Worm (Caenorhabditis elegans) whole organism, mixed stage, embryonic: ENCODE data around the gene daam-1.

Source experiments
- M03D4.4 ChIP-seq: sonication (generic microtip); optimal IDR thresholded peaks from 2 replicates; lab custom pipeline; 2017; ENCODE audit warnings: mild to moderate bottlenecking, missing genetic modification characterization, missing compliant biosample characterization
- bed-3 ChIP-seq: fragments of 200-800 bp; sonication (Bioruptor generic); optimal IDR thresholded peaks from 3 replicates; lab custom pipeline; 2018; ENCODE audit warnings: mild to moderate bottlenecking, missing genetic modification characterization, moderate library complexity, missing compliant biosample characterization
- blmp-1 ChIP-seq: fragments of 150-350 bp; optimal IDR thresholded peaks from 2 replicates; lab custom pipeline; 2014; ENCODE audit warnings: missing biosample characterization, missing genetic modification characterization
- ceh-39 ChIP-seq: fragments of 150-350 bp; optimal IDR thresholded peaks from 2 replicates; lab custom pipeline; 2014; ENCODE audit warnings: missing biosample characterization, missing genetic modification characterization
- ceh-43 ChIP-seq: fragments of 200-800 bp; sonication (Bioruptor generic); optimal IDR thresholded peaks from 2 replicates; lab custom pipeline; 2018; ENCODE audit warnings: mild to moderate bottlenecking, missing genetic modification characterization, moderate library complexity, missing compliant biosample characterization
- ceh-83 ChIP-seq: fragments of 200-800 bp; sonication (Bioruptor generic); optimal IDR thresholded peaks from 2 replicates; lab custom pipeline; 2018; ENCODE audit warnings: mild to moderate bottlenecking, missing genetic modification characterization, missing compliant biosample characterization
- ces-1 ChIP-seq: fragments of 150-350 bp; optimal IDR thresholded peaks from 2 replicates; lab custom pipeline; 2014; ENCODE audit warnings: missing biosample characterization, missing genetic modification reagents, missing genetic modification characterization
- cnd-1 ChIP-seq: fragments of 200-800 bp; sonication (Bioruptor generic); optimal IDR thresholded peaks from 2 replicates; lab custom pipeline; 2018; ENCODE audit warnings: mild to moderate bottlenecking, missing genetic modification characterization, missing compliant biosample characterization
- drap-1 ChIP-seq: fragments of 200-800 bp; sonication (Bioruptor generic); optimal IDR thresholded peaks from 3 replicates; lab custom pipeline; 2018; ENCODE audit warnings: mild to moderate bottlenecking, missing genetic modification characterization, missing compliant biosample characterization
- elt-1 ChIP-seq: sonication (generic microtip); optimal IDR thresholded peaks from 2 replicates; lab custom pipeline; 2017; ENCODE audit warnings: missing genetic modification characterization, mild to moderate bottlenecking, missing compliant biosample characterization, antibody characterized with exemption, moderate library complexity, borderline replicate concordance; ENCODE audit not compliant: insufficient read depth
- elt-3 ChIP-seq: fragments of 150-350 bp; optimal IDR thresholded peaks from 2 replicates; lab custom pipeline; 2014; ENCODE audit warnings: missing biosample characterization, missing genetic modification characterization
- flh-1 ChIP-seq: fragments of 200-800 bp; sonication (Bioruptor generic); optimal IDR thresholded peaks from 2 replicates; lab custom pipeline; 2018; ENCODE audit warnings: mild to moderate bottlenecking, missing genetic modification characterization, moderate library complexity, missing compliant biosample characterization
- ham-2 ChIP-seq: fragments of 200-800 bp; sonication (Bioruptor generic); optimal IDR thresholded peaks from 2 replicates; lab custom pipeline; 2018; ENCODE audit warnings: mild to moderate bottlenecking, missing genetic modification characterization, missing compliant biosample characterization
- lin-13 ChIP-seq: fragments of 150-350 bp; optimal IDR thresholded peaks from 2 replicates; lab custom pipeline; 2014; ENCODE audit warnings: missing biosample characterization, missing genetic modification characterization
- lin-32 ChIP-seq: fragments of 200-800 bp; sonication (Bioruptor generic); optimal IDR thresholded peaks from 2 replicates; lab custom pipeline; 2018; ENCODE audit warnings: mild to moderate bottlenecking, missing genetic modification characterization, missing compliant biosample characterization
- lsy-2 ChIP-seq: fragments of 150-350 bp; optimal IDR thresholded peaks from 2 replicates; lab custom pipeline; 2014; ENCODE audit warnings: missing biosample characterization, missing genetic modification characterization
- mab-5 ChIP-seq: fragments of 150-350 bp; optimal IDR thresholded peaks from 2 replicates; lab custom pipeline; 2014; ENCODE audit warnings: missing biosample characterization, missing genetic modification characterization
- mep-1 ChIP-seq: fragments of 150-350 bp; optimal IDR thresholded peaks from 2 replicates; lab custom pipeline; 2017; ENCODE audit warnings: missing biosample characterization, missing genetic modification reagents, missing genetic modification characterization, inconsistent platforms
- mls-2 ChIP-seq: sonication (generic microtip); optimal IDR thresholded peaks from 2 replicates; lab custom pipeline; 2016; ENCODE audit warnings: mild to moderate bottlenecking, missing genetic modification characterization, moderate library complexity, missing compliant biosample characterization
- nhr-12 ChIP-seq: fragments of 150-350 bp; optimal IDR thresholded peaks from 2 replicates; lab custom pipeline; 2014; ENCODE audit warnings: missing biosample characterization, missing genetic modification characterization
- nhr-237 ChIP-seq: fragments of 150-350 bp; optimal IDR thresholded peaks from 2 replicates; lab custom pipeline; 2014; ENCODE audit warnings: missing biosample characterization, missing genetic modification characterization
- nhr-28 ChIP-seq: fragments of 150-350 bp; optimal IDR thresholded peaks from 2 replicates; lab custom pipeline; 2014; ENCODE audit warnings: missing biosample characterization, missing genetic modification characterization
- nhr-76 ChIP-seq: sonication (generic microtip); optimal IDR thresholded peaks from 2 replicates; lab custom pipeline; 2017; ENCODE audit warnings: missing biosample characterization, missing genetic modification characterization
- pha-4 ChIP-seq: fragments of 150-350 bp; optimal IDR thresholded peaks from 2 replicates; lab custom pipeline; 2018; ENCODE audit warnings: missing biosample characterization, missing genetic modification reagents, missing genetic modification characterization
- snpc-4 ChIP-seq: fragments of 150-350 bp; optimal IDR thresholded peaks from 2 replicates; lab custom pipeline; 2014; ENCODE audit warnings: missing biosample characterization, missing genetic modification characterization
- sptf-1 ChIP-seq: sonication (generic microtip); optimal IDR thresholded peaks from 2 replicates; lab custom pipeline; 2017; ENCODE audit warnings: mild to moderate bottlenecking, missing genetic modification characterization, moderate library complexity, missing compliant biosample characterization
- tbx-8 ChIP-seq: fragments of 200-800 bp; sonication (Bioruptor generic); optimal IDR thresholded peaks from 2 replicates; lab custom pipeline; 2018; ENCODE audit warnings: mild to moderate bottlenecking, missing genetic modification characterization, moderate library complexity, missing compliant biosample characterization
- unc-120 ChIP-seq: sonication (generic microtip); optimal IDR thresholded peaks from 2 replicates; lab custom pipeline; 2017; ENCODE audit warnings: missing genetic modification characterization, missing compliant biosample characterization; ENCODE audit not compliant: poor library complexity, severe bottlenecking
- unc-62 ChIP-seq: fragments of 150-350 bp; optimal IDR thresholded peaks from 2 replicates; lab custom pipeline; 2014; ENCODE audit warnings: missing biosample characterization, missing genetic modification reagents, missing genetic modification characterization
- zip-8 ChIP-seq: fragments of 150-350 bp; optimal IDR thresholded peaks from 2 replicates; lab custom pipeline; 2014; ENCODE audit warnings: missing biosample characterization, missing genetic modification characterization
- ztf-11 ChIP-seq: fragments of 150-350 bp; optimal IDR thresholded peaks from 2 replicates; lab custom pipeline; 2014; ENCODE audit warnings: missing biosample characterization, missing genetic modification characterization

The daam-1 gene

ce11 chrV:83732-84131 lies at the start of gene daam-1:
TSS of gene daam-1 (minus strand) at chrV:83832.
- no peak for TF ChIP-seq lin-13 (tag; lab: Kevin White, UChicago)
- no peak for TF ChIP-seq ham-2 (GFP tag; lab: Kevin White, UChicago)
- TF ChIP-seq blmp-1, result no peak
- no peak for TF ChIP-seq nhr-76 (tag; lab: Kevin White, UChicago)
- TF ChIP-seq ceh-43 (GFP tag; lab: Kevin White, UChicago), result no peak
- TF ChIP-seq zip-8 (tag; lab: Kevin White, UChicago), result no peak
- TF ChIP-seq sptf-1 (tag; lab: Kevin White, UChicago), result no peak
- no peak for TF ChIP-seq ztf-11 (tag; lab: Kevin White, UChicago)

DNA sequence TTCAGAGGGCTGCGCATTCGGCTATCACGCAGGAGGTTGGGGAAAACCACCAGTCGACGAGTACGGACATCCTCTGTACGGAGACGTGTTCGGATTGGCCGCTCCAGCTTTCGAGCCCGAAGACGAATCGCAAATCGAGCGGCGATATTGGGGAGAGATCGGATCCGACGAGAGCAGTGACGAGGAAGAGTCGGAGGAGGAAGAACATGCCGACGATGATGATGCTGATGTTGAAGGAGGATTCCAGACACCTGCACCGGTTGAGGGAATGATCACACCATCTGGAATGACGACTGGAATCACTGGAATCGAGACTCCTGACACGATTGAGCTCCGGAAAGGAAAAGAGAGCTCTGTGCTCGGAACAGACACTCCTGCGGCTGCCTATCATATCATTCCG lies 46.6 kb upstream of the daam-1 start:
- TF ChIP-seq ztf-11 (tag; lab: Kevin White, UChicago) (no peak), nhr-237 (tag; lab: Kevin White, UChicago) (no peak), drap-1 (GFP tag; lab: Kevin White, UChicago) (no peak), elt-1 (tag; lab: Kevin White, UChicago) (no peak), lin-13 (tag; lab: Kevin White, UChicago) (no peak), cnd-1 (tag; lab: Kevin White, UChicago) (no peak), blmp-1 (no peak), ces-1 (GFP tag; lab: Kevin White, UChicago) (no peak), mls-2 (no peak), elt-3 (tag; lab: Kevin White, UChicago) (no peak), snpc-4 (tag; lab: Kevin White, UChicago) (no peak), nhr-12 (tag; lab: Kevin White, UChicago) (no peak), unc-120 (tag; lab: Kevin White, UChicago) (no peak), ceh-83 (GFP tag; lab: Kevin White, UChicago) (no peak), bed-3 (no peak), ceh-39 (no peak)
- TF ChIP-seq, all 35 proteins: peak for 0

DNA sequence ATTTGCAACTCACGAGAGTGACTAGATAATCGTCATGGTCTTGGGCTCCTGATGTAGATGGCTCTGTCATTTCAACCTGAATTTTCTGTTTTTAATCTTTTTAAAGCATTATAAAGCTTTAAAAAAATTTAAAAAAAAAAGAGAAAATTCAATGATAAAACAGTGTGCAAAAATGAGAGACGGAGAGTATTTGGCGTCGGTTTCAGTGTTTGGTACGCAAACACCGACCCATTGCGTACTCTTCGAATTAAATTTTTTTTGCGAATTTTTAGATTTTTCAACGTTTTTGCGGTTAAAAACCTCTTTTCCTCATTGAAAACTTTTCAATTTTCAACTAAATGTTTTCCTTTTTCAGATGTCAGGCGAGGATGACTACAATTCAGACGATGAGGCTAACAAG lies 44.2 kb upstream of the daam-1 start, which contains the start of the genes W03F9.2 and sftb-2:
Gene W03F9.2, minus strand, starts transcription at position 153 of the 400 bp plus-strand sequence.
Gene sftb-2, plus strand, starts transcription at position 356 of the 400 bp plus-strand sequence.
- no peak for TF ChIP-seq M03D4.4 (tag; lab: Kevin White, UChicago)
- TF ChIP-seq mls-2, result no peak
- TF ChIP-seq bed-3, result no peak
- TF ChIP-seq ceh-39, result no peak
- no peak for TF ChIP-seq mab-5 (tag; lab: Kevin White, UChicago)
- peak; percentile 95 for TF ChIP-seq ces-1 (GFP tag; lab: Kevin White, UChicago)
- peak; percentile 50 for TF ChIP-seq lsy-2
- no peak for TF ChIP-seq tbx-8
- TF ChIP-seq lin-13 (tag; lab: Kevin White, UChicago), result no peak
- no peak for TF ChIP-seq elt-3 (tag; lab: Kevin White, UChicago)
- no peak for TF ChIP-seq snpc-4 (tag; lab: Kevin White, UChicago)
- no peak for TF ChIP-seq pha-4
- no peak for TF ChIP-seq nhr-76 (tag; lab: Kevin White, UChicago)
- TF ChIP-seq, all 35 proteins: peak for 2

- TF ChIP-seq lin-13 (tag; lab: Kevin White, UChicago) (peak; percentile 42), nhr-28 (no peak), ces-1 (GFP tag; lab: Kevin White, UChicago) (peak; percentile 92), drap-1 (GFP tag; lab: Kevin White, UChicago) (no peak), ceh-43 (GFP tag; lab: Kevin White, UChicago) (peak; percentile 41), lin-32 (GFP tag; lab: Kevin White, UChicago) (no peak), nhr-76 (tag; lab: Kevin White, UChicago) (no peak), pha-4 (peak; percentile 18), unc-62 (GFP tag; lab: Kevin White, UChicago) (no peak), flh-1 (GFP tag; lab: Kevin White, UChicago) (no peak), mls-2 (no peak), nhr-237 (tag; lab: Kevin White, UChicago) (peak; percentile 49), lsy-2 (peak; percentile 23), ceh-39 (no peak), mep-1 (tag; lab: Kevin White, UChicago) (peak; percentile 51)
Measured at ce11 chrV:126610-127009, 43.0 kb upstream of the daam-1 start, which contains the start of gene W03F9.1. TSS of gene W03F9.1 (minus strand) at chrV:126718.

ce11 chrV:123915-124314 lies 40.3 kb upstream of the daam-1 start:
- TF ChIP-seq nhr-76 (tag; lab: Kevin White, UChicago), result no peak
- TF ChIP-seq lin-13 (tag; lab: Kevin White, UChicago), result no peak
